Fruit fly (Drosophila melanogaster) whole organism, embryonic: ENCODE data around the gene Pi4KIIalpha.

ENCODE experiments used
- ATbp ChIP-seq: fragments of 200-800 bp; sonication (Bioruptor generic); optimal IDR thresholded peaks from 2 replicates; lab custom pipeline; 2017; ENCODE audit warnings: missing biosample characterization, mild to moderate bottlenecking, missing genetic modification characterization, missing genetic modification reagents
- Adf1 ChIP-seq: fragments of 200-800 bp; sonication (Bioruptor generic); IDR thresholded peaks from 2 replicates; pipeline ENCODE4 v1.3.6; 2022; ENCODE audit warnings: missing biosample characterization, missing genetic modification characterization
- Atf-2 ChIP-seq: fragments of 200-800 bp; sonication (Bioruptor generic); optimal IDR thresholded peaks from 2 replicates; lab custom pipeline; 2016; ENCODE audit warnings: missing biosample characterization, missing genetic modification characterization
- CG1024 ChIP-seq: fragments of 200-800 bp; sonication (Bioruptor generic); IDR thresholded peaks from 2 replicates; pipeline ENCODE4 v1.3.6; 2022; ENCODE audit warnings: missing biosample characterization, missing genetic modification characterization
- CG10565 ChIP-seq: fragments of 200-800 bp; sonication (Bioruptor generic); optimal IDR thresholded peaks from 3 replicates; lab custom pipeline; 2016; ENCODE audit warnings: missing biosample characterization, mild to moderate bottlenecking, missing genetic modification characterization
- CG11695 ChIP-seq: fragments of 200-800 bp; sonication (Bioruptor generic); IDR thresholded peaks from 3 replicates; pipeline ENCODE4 v1.3.6; 2022; ENCODE audit warnings: missing biosample characterization, missing genetic modification characterization
- CG12104 ChIP-seq: fragments of 200-800 bp; sonication (Bioruptor generic); optimal IDR thresholded peaks from 3 replicates; lab custom pipeline; 2016; ENCODE audit warnings: missing biosample characterization, missing genetic modification characterization
- CG13123 ChIP-seq: fragments of 200-800 bp; sonication (Bioruptor generic); optimal IDR thresholded peaks from 2 replicates; lab custom pipeline; 2016; ENCODE audit warnings: missing biosample characterization, missing genetic modification characterization
- CG13424 ChIP-seq: fragments of 200-800 bp; sonication (Bioruptor generic); optimal IDR thresholded peaks from 2 replicates; lab custom pipeline; 2019; ENCODE audit warnings: missing biosample characterization, mild to moderate bottlenecking, missing genetic modification characterization, moderate library complexity
- CG13624 ChIP-seq: fragments of 200-800 bp; sonication (Bioruptor generic); optimal IDR thresholded peaks from 2 replicates; lab custom pipeline; 2016; ENCODE audit warnings: missing biosample characterization, missing genetic modification characterization
- CG13775 ChIP-seq: fragments of 200-800 bp; sonication (Bioruptor generic); optimal IDR thresholded peaks from 3 replicates; lab custom pipeline; 2017; ENCODE audit warnings: missing biosample characterization, mild to moderate bottlenecking, missing genetic modification characterization
- CG16815 ChIP-seq: fragments of 200-800 bp; sonication (Bioruptor generic); optimal IDR thresholded peaks from 3 replicates; lab custom pipeline; 2017; ENCODE audit warnings: missing biosample characterization, mild to moderate bottlenecking, missing genetic modification characterization
- CG17912 ChIP-seq: fragments of 200-800 bp; sonication (Bioruptor generic); optimal IDR thresholded peaks from 2 replicates; lab custom pipeline; 2018; ENCODE audit warnings: missing biosample characterization, mild to moderate bottlenecking, missing genetic modification characterization
- CG18011 ChIP-seq: fragments of 200-800 bp; sonication (Bioruptor generic); optimal IDR thresholded peaks from 2 replicates; lab custom pipeline; 2017; ENCODE audit warnings: missing biosample characterization, missing genetic modification characterization, mild to moderate bottlenecking, moderate library complexity, missing genotype
- CG2875 ChIP-seq: fragments of 200-800 bp; sonication (Bioruptor generic); optimal IDR thresholded peaks from 2 replicates; lab custom pipeline; 2017; ENCODE audit warnings: missing biosample characterization, mild to moderate bottlenecking, missing genetic modification characterization, missing genetic modification reagents
- CG30431 ChIP-seq: fragments of 200-800 bp; sonication (Bioruptor generic); optimal IDR thresholded peaks from 2 replicates; lab custom pipeline; 2017; ENCODE audit warnings: missing biosample characterization, missing genetic modification characterization
- CG31388 ChIP-seq: fragments of 200-800 bp; sonication (Bioruptor generic); optimal IDR thresholded peaks from 2 replicates; lab custom pipeline; 2016; ENCODE audit warnings: missing biosample characterization, missing genetic modification characterization
- CG3281 ChIP-seq: fragments of 200-800 bp; sonication (Bioruptor generic); optimal IDR thresholded peaks from 3 replicates; lab custom pipeline; 2017; ENCODE audit warnings: missing biosample characterization, mild to moderate bottlenecking, missing genetic modification characterization
- CG3838 ChIP-seq: fragments of 200-800 bp; sonication (Bioruptor generic); optimal IDR thresholded peaks from 3 replicates; lab custom pipeline; 2016; ENCODE audit warnings: missing biosample characterization, missing genetic modification characterization
- CG3847 ChIP-seq: fragments of 200-800 bp; sonication (Bioruptor generic); IDR thresholded peaks from 2 replicates; pipeline ENCODE4 v1.3.6; 2022; ENCODE audit warnings: missing biosample characterization, missing genetic modification characterization
- CG5245 ChIP-seq: fragments of 200-800 bp; sonication (Bioruptor generic); optimal IDR thresholded peaks from 3 replicates; lab custom pipeline; 2016; ENCODE audit warnings: missing biosample characterization, missing genetic modification characterization
- CG6683 ChIP-seq: fragments of 200-800 bp; sonication (Bioruptor generic); optimal IDR thresholded peaks from 2 replicates; lab custom pipeline; 2017; ENCODE audit warnings: missing biosample characterization, mild to moderate bottlenecking, missing genetic modification characterization, missing genetic modification reagents
- CG8478 ChIP-seq: fragments of >200 bp; optimal IDR thresholded peaks from 2 replicates; lab custom pipeline; 2018
- CG9437 ChIP-seq: fragments of 200-800 bp; sonication (Bioruptor generic); optimal IDR thresholded peaks from 2 replicates; lab custom pipeline; 2018; ENCODE audit warnings: missing biosample characterization, mild to moderate bottlenecking, missing genetic modification characterization
- CG9797 ChIP-seq: fragments of 200-800 bp; sonication (Bioruptor generic); optimal IDR thresholded peaks from 3 replicates; lab custom pipeline; 2018; ENCODE audit warnings: missing biosample characterization, mild to moderate bottlenecking, missing genetic modification characterization
- Camta ChIP-seq: fragments of 200-800 bp; sonication (Bioruptor generic); optimal IDR thresholded peaks from 2 replicates; lab custom pipeline; 2016; ENCODE audit warnings: missing biosample characterization, missing genetic modification characterization
- CrebB ChIP-seq: fragments of 200-800 bp; sonication (Bioruptor generic); optimal IDR thresholded peaks from 3 replicates; lab custom pipeline; 2018; ENCODE audit warnings: missing biosample characterization, mild to moderate bottlenecking, missing genetic modification characterization
- Dad ChIP-seq: fragments of 200-800 bp; sonication (Bioruptor generic); optimal IDR thresholded peaks from 3 replicates; lab custom pipeline; 2016; ENCODE audit warnings: missing biosample characterization, missing genetic modification characterization
- Deaf1 ChIP-seq: fragments of 200-800 bp; optimal IDR thresholded peaks from 3 replicates; lab custom pipeline; 2019; ENCODE audit warnings: missing biosample characterization, mild to moderate bottlenecking, missing genetic modification characterization, moderate library complexity
- HmgD ChIP-seq: fragments of 200-800 bp; sonication (Bioruptor generic); optimal IDR thresholded peaks from 3 replicates; lab custom pipeline; 2016; ENCODE audit warnings: missing biosample characterization, missing genetic modification characterization
- Lim3 ChIP-seq: fragments of 200-800 bp; sonication (Bioruptor generic); IDR thresholded peaks from 2 replicates; pipeline ENCODE4 v1.3.6; 2022; ENCODE audit warnings: missing biosample characterization, missing genetic modification characterization
- Six4 ChIP-seq: fragments of 200-800 bp; sonication (Bioruptor generic); optimal IDR thresholded peaks from 2 replicates; lab custom pipeline; 2016; ENCODE audit warnings: missing biosample characterization, missing genetic modification characterization
- Taf1 ChIP-seq: fragments of 200-800 bp; sonication (Bioruptor generic); IDR thresholded peaks from 2 replicates; pipeline ENCODE4 v1.3.6; 2022; ENCODE audit warnings: missing biosample characterization, missing genetic modification characterization
- Trl ChIP-seq, 3 experiments: fragments of >200 bp in 2 of 3; fragments of 200-800 bp in 1 of 3; sonication (Bioruptor generic) in 1 of 3; optimal IDR thresholded peaks; 2 replicates in 1 of 3; 3 replicates in 2 of 3; lab custom pipeline; 2016 to 2017; ENCODE audit warnings: missing biosample characterization in 1 of 3, missing genetic modification characterization in 1 of 3
- Xbp1 ChIP-seq: fragments of 200-800 bp; sonication (Bioruptor generic); optimal IDR thresholded peaks from 3 replicates; lab custom pipeline; 2016; ENCODE audit warnings: missing biosample characterization, mild to moderate bottlenecking, missing genetic modification characterization
- abd-A ChIP-seq: fragments of 200-800 bp; sonication (Bioruptor generic); optimal IDR thresholded peaks from 3 replicates; lab custom pipeline; 2019; ENCODE audit warnings: missing biosample characterization, mild to moderate bottlenecking, missing genetic modification characterization, moderate library complexity
- ap ChIP-seq: fragments of 200-800 bp; sonication (Bioruptor generic); IDR thresholded peaks from 2 replicates; pipeline ENCODE4 v1.3.6; 2022; ENCODE audit warnings: missing biosample characterization, missing genetic modification characterization
- ato ChIP-seq: fragments of 200-800 bp; sonication (Bioruptor generic); IDR thresholded peaks from 2 replicates; pipeline ENCODE4 v1.3.6; 2022; ENCODE audit warnings: missing biosample characterization, missing genetic modification characterization; ENCODE audit not compliant: partially characterized antibody
- bab2 ChIP-seq: fragments of 200-800 bp; sonication (Bioruptor generic); optimal IDR thresholded peaks from 2 replicates; lab custom pipeline; 2016; ENCODE audit warnings: missing biosample characterization, missing genetic modification characterization
- cad ChIP-seq: fragments of >200 bp; optimal IDR thresholded peaks from 2 replicates; lab custom pipeline; 2017; ENCODE audit warnings: missing biosample characterization, missing genetic modification characterization
- ftz-f1 ChIP-seq: fragments of 200-800 bp; sonication (Bioruptor generic); optimal IDR thresholded peaks from 2 replicates; lab custom pipeline; 2016; ENCODE audit warnings: missing biosample characterization, missing genetic modification characterization
- gsb-n ChIP-seq: fragments of 200-800 bp; sonication (Bioruptor generic); optimal IDR thresholded peaks from 3 replicates; lab custom pipeline; 2018; ENCODE audit warnings: missing biosample characterization, mild to moderate bottlenecking, missing genetic modification characterization
- ken ChIP-seq: fragments of 200-800 bp; sonication (Bioruptor generic); IDR thresholded peaks from 3 replicates; pipeline ENCODE4 v1.3.6; 2022; ENCODE audit warnings: missing biosample characterization, missing genetic modification characterization
- otp ChIP-seq: fragments of 200-800 bp; sonication (Bioruptor generic); IDR thresholded peaks from 3 replicates; pipeline ENCODE4, ENCODE4 v1.3.6; 2022; ENCODE audit warnings: missing biosample characterization, missing genetic modification characterization
- phol ChIP-seq: fragments of 200-800 bp; sonication (Bioruptor generic); optimal IDR thresholded peaks from 3 replicates; lab custom pipeline; 2018; ENCODE audit warnings: missing biosample characterization, mild to moderate bottlenecking, missing genetic modification characterization, moderate library complexity
- rib ChIP-seq: fragments of 200-800 bp; sonication (Bioruptor generic); IDR thresholded peaks from 2 replicates; pipeline ENCODE4 v1.3.6; 2022; ENCODE audit warnings: missing biosample characterization, missing genetic modification characterization
- slou ChIP-seq: fragments of 200-800 bp; sonication (Bioruptor generic); optimal IDR thresholded peaks from 3 replicates; lab custom pipeline; 2016; ENCODE audit warnings: missing biosample characterization, missing genetic modification characterization
- slp2 ChIP-seq: fragments of 200-800 bp; sonication (Bioruptor generic); optimal IDR thresholded peaks from 2 replicates; lab custom pipeline; 2016; ENCODE audit warnings: missing biosample characterization, missing genetic modification characterization
- tll ChIP-seq, 2 experiments: fragments of 200-800 bp in 1 of 2; fragments of >200 bp in 1 of 2; sonication (Bioruptor generic) in 1 of 2; optimal IDR thresholded peaks; 2 replicates each; lab custom pipeline; 2017 to 2019; ENCODE audit warnings: missing biosample characterization in 2 of 2, missing genetic modification characterization in 2 of 2, mild to moderate bottlenecking in 1 of 2, moderate library complexity in 1 of 2
- wek ChIP-seq: fragments of 200-800 bp; sonication (Bioruptor generic); optimal IDR thresholded peaks from 3 replicates; lab custom pipeline; 2018; ENCODE audit warnings: missing biosample characterization, mild to moderate bottlenecking, missing genetic modification characterization, moderate library complexity
- yki ChIP-seq: fragments of >200 bp; optimal IDR thresholded peaks from 3 replicates; lab custom pipeline; 2018
- zfh2 ChIP-seq: fragments of 200-800 bp; sonication (Bioruptor generic); optimal IDR thresholded peaks from 2 replicates; lab custom pipeline; 2016; ENCODE audit warnings: missing biosample characterization, missing genetic modification characterization

The Pi4KIIalpha gene

DNA sequence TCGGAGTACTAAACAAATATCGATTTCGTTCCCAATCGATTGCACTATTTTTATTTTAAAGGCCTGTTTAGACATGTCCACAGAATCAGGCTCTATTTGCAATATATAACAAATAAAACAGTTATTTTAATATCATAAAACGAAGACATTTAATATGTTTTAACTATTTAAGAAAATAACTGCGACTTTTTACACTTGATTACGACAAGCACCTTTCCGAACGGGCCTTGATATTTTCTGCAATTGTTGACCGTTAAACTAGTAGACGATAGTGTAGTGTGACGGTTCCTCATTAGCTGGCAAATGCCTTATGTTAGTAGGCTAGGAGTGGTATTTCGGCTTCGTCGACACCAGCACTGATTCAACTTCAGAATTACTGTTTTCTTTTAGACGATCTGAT lies 5.1 kb upstream of the Pi4KIIalpha start, which contains the start of the genes CG2931 and Rheb (continued):
- TF ChIP-seq Deaf1 (peak; percentile 42), CrebB (tag; lab: Kevin White, UChicago) (peak; percentile 14), CG2875 (GFP tag; lab: Kevin White, UChicago) (peak; percentile 0), otp (GFP tag; lab: Robert Waterston, UW) (no peak), abd-A (no peak), CG9797 (GFP tag; lab: Kevin White, UChicago) (peak; percentile 92), Atf-2 (peak; percentile 37), CG3847 (GFP tag; lab: Robert Waterston, UW) (peak; percentile 78), Dad (GFP tag; lab: Kevin White, UChicago) (peak; percentile 43), wek (GFP tag; lab: Kevin White, UChicago) (no peak), tll (GFP tag; optimal IDR thresholded peaks at IDR 0.05; lab: Kevin White, UChicago) (no peak), gsb-n (peak; percentile 29), CG30431 (GFP tag; lab: Kevin White, UChicago) (no peak), phol (tag; lab: Kevin White, UChicago) (peak; percentile 82), ap (GFP tag; lab: Robert Waterston, UW) (peak; percentile 42; the same call in 1 of the 2 replicates), CG13424 (peak; percentile 75), CG1024 (GFP tag; lab: Robert Waterston, UW) (peak; percentile 82), CG13775 (GFP tag; lab: Kevin White, UChicago) (peak; percentile 70), bab2 (no peak), CG6683 (GFP tag; lab: Kevin White, UChicago) (peak; percentile 8), CG13624 (GFP tag; lab: Kevin White, UChicago) (peak; percentile 30), cad (GFP tag; lab: Kevin White, UChicago) (no peak), Trl (optimal IDR thresholded peaks at IDR 0.05; lab: Kevin White, UChicago) (no peak), Trl (GFP tag; optimal IDR thresholded peaks at IDR 0.05; lab: Kevin White, UChicago) (no peak), HmgD (GFP tag; lab: Kevin White, UChicago) (no peak), CG3838 (GFP tag; lab: Kevin White, UChicago) (no peak), CG8478 (lab: Kevin White, UChicago) (no peak), ATbp (no peak), ftz-f1 (no peak), CG11695 (GFP tag; lab: Robert Waterston, UW) (0 out of 3 replicates have a peak, but pooled peaks have one; percentile 21), CG31388 (GFP tag; lab: Kevin White, UChicago) (no peak), Taf1 (GFP tag; lab: Robert Waterston, UW) (no peak), Xbp1 (GFP tag; lab: Kevin White, UChicago) (peak; percentile 77), CG13123 (peak; percentile 48), CG18011 (GFP tag; lab: Kevin White, UChicago) (peak; percentile 50), Camta (GFP tag; lab: Kevin White, UChicago) (peak; percentile 51), CG12104 (GFP tag; lab: Kevin White, UChicago) (no peak), CG17912 (no peak), slou (peak; percentile 62), Lim3 (GFP tag; lab: Robert Waterston, UW) (no peak), ato (GFP tag; lab: Robert Waterston, UW) (no peak), Adf1 (peak; percentile 54), slp2 (peak; percentile 14), Six4 (GFP tag; lab: Kevin White, UChicago) (peak; percentile 33), CG9437 (peak; percentile 5), yki (no peak), ken (peak; percentile 66), zfh2 (GFP tag; lab: Kevin White, UChicago) (peak; percentile 72), CG16815 (peak; percentile 35), CG3281 (GFP tag; lab: Kevin White, UChicago) (peak; percentile 62), CG5245 (GFP tag; lab: Kevin White, UChicago) (peak; percentile 23), CG10565 (GFP tag; lab: Kevin White, UChicago) (no peak), rib (no peak)
